Fruit fly (Drosophila melanogaster) whole organism, embryonic: ENCODE data around the gene CG11095.

ENCODE experiments used
- Ada2b ChIP-seq: fragments of 200-800 bp; sonication (Bioruptor generic); IDR thresholded peaks from 2 replicates; pipeline ENCODE4 v1.3.6; 2022; ENCODE audit warnings: missing biosample characterization, missing genetic modification characterization
- Bgb ChIP-seq: fragments of 200-800 bp; sonication (Bioruptor generic); IDR thresholded peaks from 2 replicates; pipeline ENCODE4 v1.3.6; 2022; ENCODE audit warnings: missing biosample characterization, missing genetic modification characterization; ENCODE audit not compliant: partially characterized antibody
- CG12219 ChIP-seq: fragments of 200-800 bp; sonication (Bioruptor generic); optimal IDR thresholded peaks from 3 replicates; lab custom pipeline; 2018; ENCODE audit warnings: missing biosample characterization, mild to moderate bottlenecking, missing genetic modification characterization
- CG14710 ChIP-seq: fragments of 200-800 bp; sonication (Bioruptor generic); optimal IDR thresholded peaks from 3 replicates; lab custom pipeline; 2019; ENCODE audit warnings: missing biosample characterization, mild to moderate bottlenecking, missing genetic modification characterization, moderate library complexity
- CG14860 ChIP-seq: fragments of 200-800 bp; sonication (Bioruptor generic); IDR thresholded peaks from 3 replicates; pipeline ENCODE4 v1.3.6; 2022; ENCODE audit warnings: missing biosample characterization, missing genetic modification characterization; ENCODE audit not compliant: partially characterized antibody
- CG15269 ChIP-seq: fragments of 200-800 bp; sonication (Bioruptor generic); optimal IDR thresholded peaks from 2 replicates; lab custom pipeline; 2018; ENCODE audit warnings: missing biosample characterization, mild to moderate bottlenecking, missing genetic modification characterization, moderate library complexity
- CG17186 ChIP-seq: fragments of 200-800 bp; sonication (Bioruptor generic); optimal IDR thresholded peaks from 3 replicates; lab custom pipeline; 2017; ENCODE audit warnings: missing biosample characterization, missing genetic modification reagents, missing genetic modification characterization
- CG18011 ChIP-seq: fragments of 200-800 bp; sonication (Bioruptor generic); optimal IDR thresholded peaks from 2 replicates; lab custom pipeline; 2017; ENCODE audit warnings: missing biosample characterization, missing genetic modification characterization, mild to moderate bottlenecking, moderate library complexity, missing genotype
- CG18262 ChIP-seq: fragments of 200-800 bp; optimal IDR thresholded peaks from 3 replicates; lab custom pipeline; 2019; ENCODE audit warnings: missing biosample characterization, mild to moderate bottlenecking, missing genetic modification characterization, moderate library complexity
- CG2712 ChIP-seq: fragments of 200-800 bp; optimal IDR thresholded peaks from 3 replicates; lab custom pipeline; 2019; ENCODE audit warnings: missing biosample characterization, mild to moderate bottlenecking, missing genetic modification characterization, moderate library complexity
- CG2889 ChIP-seq: fragments of 200-800 bp; sonication (Bioruptor generic); IDR thresholded peaks from 3 replicates; pipeline ENCODE4 v1.3.6; 2022; ENCODE audit warnings: missing biosample characterization, missing genetic modification characterization
- CG3065 ChIP-seq: fragments of 200-800 bp; sonication (Bioruptor generic); optimal IDR thresholded peaks from 2 replicates; lab custom pipeline; 2016; ENCODE audit warnings: missing biosample characterization, missing genetic modification characterization
- CG3407 ChIP-seq: fragments of 200-800 bp; sonication (Bioruptor generic); optimal IDR thresholded peaks from 2 replicates; lab custom pipeline; 2018; ENCODE audit warnings: missing biosample characterization, mild to moderate bottlenecking, missing genetic modification characterization
- CG34224 ChIP-seq: fragments of 200-800 bp; sonication (Bioruptor generic); IDR thresholded peaks from 3 replicates; pipeline ENCODE4 v1.3.6; 2022; ENCODE audit warnings: missing biosample characterization, missing genetic modification characterization; ENCODE audit not compliant: partially characterized antibody
- CG34422 ChIP-seq: fragments of 200-800 bp; sonication (Bioruptor generic); IDR thresholded peaks from 3 replicates; pipeline ENCODE4 v1.3.6; 2022; ENCODE audit warnings: missing biosample characterization, missing genetic modification characterization
- Camta ChIP-seq: fragments of 200-800 bp; sonication (Bioruptor generic); optimal IDR thresholded peaks from 2 replicates; lab custom pipeline; 2016; ENCODE audit warnings: missing biosample characterization, missing genetic modification characterization
- Chrac-16 ChIP-seq: fragments of 200-800 bp; sonication (Bioruptor generic); optimal IDR thresholded peaks from 3 replicates; lab custom pipeline; 2016; ENCODE audit warnings: missing biosample characterization, missing genetic modification characterization
- D ChIP-seq, 2 experiments: fragments of 200-800 bp in 1 of 2; fragments of >200 bp in 1 of 2; sonication (Bioruptor generic) in 1 of 2; optimal IDR thresholded peaks; 2 replicates in 1 of 2; 3 replicates in 1 of 2; lab custom pipeline; 2017; ENCODE audit warnings: mild to moderate bottlenecking in 1 of 2, missing biosample characterization in 1 of 2, missing genetic modification characterization in 1 of 2, missing genetic modification reagents in 1 of 2
- Fer3 ChIP-seq: fragments of 200-800 bp; sonication (Bioruptor generic); optimal IDR thresholded peaks from 2 replicates; lab custom pipeline; 2018; ENCODE audit warnings: missing biosample characterization, mild to moderate bottlenecking, missing genetic modification characterization, moderate library complexity
- GATAe ChIP-seq: fragments of 200-800 bp; sonication (Bioruptor generic); conservative IDR thresholded peaks from 2 replicates; pipeline ENCODE4 v1.3.6; 2022; ENCODE audit warnings: missing biosample characterization, missing genetic modification characterization
- HLH4C ChIP-seq: fragments of 200-800 bp; sonication (Bioruptor generic); IDR thresholded peaks from 3 replicates; pipeline ENCODE4 v1.3.6; 2022; ENCODE audit warnings: missing biosample characterization, missing genetic modification characterization; ENCODE audit not compliant: partially characterized antibody
- HmgZ ChIP-seq: fragments of 200-800 bp; sonication (Bioruptor generic); optimal IDR thresholded peaks from 2 replicates; lab custom pipeline; 2018; ENCODE audit warnings: missing biosample characterization, mild to moderate bottlenecking, missing genetic modification characterization
- Hr3 ChIP-seq: fragments of 200-800 bp; sonication (Bioruptor generic); optimal IDR thresholded peaks from 3 replicates; lab custom pipeline; 2016; ENCODE audit warnings: missing biosample characterization, missing genetic modification characterization
- Hr78 ChIP-seq, 2 experiments: fragments of 200-800 bp in 1 of 2; fragments of >200 bp in 1 of 2; sonication (Bioruptor generic) in 1 of 2; optimal IDR thresholded peaks; 2 replicates each; lab custom pipeline; 2017 to 2019; ENCODE audit warnings: missing biosample characterization in 2 of 2, missing genetic modification characterization in 2 of 2, mild to moderate bottlenecking in 1 of 2, moderate library complexity in 1 of 2
- MTF-1 ChIP-seq: fragments of 200-800 bp; sonication (Bioruptor generic); optimal IDR thresholded peaks from 2 replicates; lab custom pipeline; 2018; ENCODE audit warnings: missing biosample characterization, mild to moderate bottlenecking, missing genetic modification characterization, borderline replicate concordance
- Mes4 ChIP-seq: fragments of 200-800 bp; sonication (Bioruptor generic); optimal IDR thresholded peaks from 2 replicates; lab custom pipeline; 2016; ENCODE audit warnings: missing biosample characterization, missing genetic modification characterization
- NC2α ChIP-seq: fragments of 200-800 bp; sonication (Bioruptor generic); optimal IDR thresholded peaks from 2 replicates; lab custom pipeline; 2016; ENCODE audit warnings: missing biosample characterization, missing genetic modification characterization
- Sry-δ ChIP-seq: fragments of 200-800 bp; sonication (Bioruptor generic); optimal IDR thresholded peaks from 2 replicates; lab custom pipeline; 2016; ENCODE audit warnings: missing biosample characterization, missing genetic modification characterization
- abd-A ChIP-seq: fragments of 200-800 bp; sonication (Bioruptor generic); optimal IDR thresholded peaks from 3 replicates; lab custom pipeline; 2019; ENCODE audit warnings: missing biosample characterization, mild to moderate bottlenecking, missing genetic modification characterization, moderate library complexity
- bbx ChIP-seq: fragments of 200-800 bp; sonication (Bioruptor generic); IDR thresholded peaks from 2 replicates; pipeline ENCODE4 v1.3.6; 2022; ENCODE audit warnings: missing biosample characterization, missing genetic modification characterization; ENCODE audit not compliant: partially characterized antibody
- bcd ChIP-seq: fragments of 200-800 bp; sonication (Bioruptor generic); optimal IDR thresholded peaks from 2 replicates; lab custom pipeline; 2017; ENCODE audit warnings: missing biosample characterization, mild to moderate bottlenecking, missing genetic modification characterization
- bowl ChIP-seq: fragments of 200-800 bp; sonication (Bioruptor generic); IDR thresholded peaks from 2 replicates; pipeline ENCODE4 v1.3.6; 2022; ENCODE audit warnings: missing biosample characterization, missing genetic modification characterization
- crp ChIP-seq, 2 experiments: fragments of 200-800 bp; sonication (Bioruptor generic); optimal IDR thresholded peaks; 2 replicates in 1 of 2; 3 replicates in 1 of 2; lab custom pipeline; 2017; ENCODE audit warnings: missing biosample characterization in 2 of 2, missing genetic modification characterization in 2 of 2, mild to moderate bottlenecking in 1 of 2, moderate library complexity in 1 of 2
- dan ChIP-seq: fragments of 200-800 bp; sonication (Bioruptor generic); IDR thresholded peaks from 2 replicates; pipeline ENCODE4 v1.3.6; 2022; ENCODE audit warnings: missing biosample characterization, missing genetic modification characterization
- fd64A ChIP-seq: fragments of 200-800 bp; sonication (Bioruptor generic); optimal IDR thresholded peaks from 3 replicates; lab custom pipeline; 2018; ENCODE audit warnings: missing biosample characterization, mild to moderate bottlenecking, missing genetic modification characterization
- inv ChIP-seq: fragments of 200-800 bp; sonication (Bioruptor generic); IDR thresholded peaks from 2 replicates; pipeline ENCODE4 v1.3.6; 2022; ENCODE audit warnings: missing biosample characterization, missing genetic modification characterization; ENCODE audit not compliant: partially characterized antibody
- jing ChIP-seq: fragments of 200-800 bp; sonication (Bioruptor generic); optimal IDR thresholded peaks from 2 replicates; lab custom pipeline; 2018; ENCODE audit warnings: missing biosample characterization, mild to moderate bottlenecking, missing genetic modification characterization
- mld ChIP-seq: fragments of 200-800 bp; sonication (Bioruptor generic); IDR thresholded peaks from 3 replicates; pipeline ENCODE4 v1.3.6; 2022; ENCODE audit warnings: missing biosample characterization, missing genetic modification characterization; ENCODE audit not compliant: partially characterized antibody
- nom ChIP-seq: fragments of 200-800 bp; sonication (Bioruptor generic); optimal IDR thresholded peaks from 2 replicates; lab custom pipeline; 2017; ENCODE audit warnings: missing biosample characterization, missing genetic modification characterization, mild to moderate bottlenecking, moderate library complexity, missing genetic modification reagents
- org-1 ChIP-seq: fragments of 200-800 bp; sonication (Bioruptor generic); optimal IDR thresholded peaks from 2 replicates; lab custom pipeline; 2017; ENCODE audit warnings: missing biosample characterization, missing genetic modification characterization
- p53 ChIP-seq: fragments of 200-800 bp; sonication (Bioruptor generic); optimal IDR thresholded peaks from 2 replicates; lab custom pipeline; 2016; ENCODE audit warnings: missing biosample characterization, missing genetic modification characterization
- pan ChIP-seq, 4 experiments: fragments of >200 bp in 3 of 4; fragments of 200-800 bp in 1 of 4; sonication (Bioruptor generic) in 1 of 4; optimal IDR thresholded peaks in 3 of 4; IDR thresholded peaks in 1 of 4; 2 replicates each; pipeline versions ENCODE4 v1.3.6 to Lab custom; 2017 to 2022; ENCODE audit warnings: missing biosample characterization in 2 of 4, missing genetic modification characterization in 2 of 4, mixed read lengths in 1 of 4
- peb ChIP-seq: fragments of 200-800 bp; sonication (Bioruptor generic); IDR thresholded peaks from 2 replicates; pipeline ENCODE4 v1.3.6; 2022; ENCODE audit warnings: missing biosample characterization, missing genetic modification characterization
- pfk ChIP-seq: fragments of 200-800 bp; sonication (Bioruptor generic); optimal IDR thresholded peaks from 2 replicates; lab custom pipeline; 2018; ENCODE audit warnings: missing biosample characterization, mild to moderate bottlenecking, missing genetic modification characterization, moderate library complexity
- pita ChIP-seq: fragments of 200-800 bp; sonication (Bioruptor generic); optimal IDR thresholded peaks from 2 replicates; lab custom pipeline; 2017; ENCODE audit warnings: missing biosample characterization, mild to moderate bottlenecking, missing genetic modification characterization
- slbo ChIP-seq: fragments of 200-800 bp; sonication (Bioruptor generic); IDR thresholded peaks from 2 replicates; pipeline ENCODE4 v1.3.6; 2022; ENCODE audit warnings: missing biosample characterization, missing genetic modification characterization
- so ChIP-seq: fragments of 200-800 bp; sonication (Bioruptor generic); IDR thresholded peaks from 3 replicates; pipeline ENCODE4 v1.3.6; 2022; ENCODE audit warnings: missing biosample characterization, missing genetic modification characterization
- ssp ChIP-seq: fragments of 200-800 bp; sonication (Bioruptor generic); IDR thresholded peaks from 2 replicates; pipeline ENCODE4 v1.3.6; 2022; ENCODE audit warnings: missing biosample characterization, missing genetic modification characterization

CG11095 gene

DNA sequence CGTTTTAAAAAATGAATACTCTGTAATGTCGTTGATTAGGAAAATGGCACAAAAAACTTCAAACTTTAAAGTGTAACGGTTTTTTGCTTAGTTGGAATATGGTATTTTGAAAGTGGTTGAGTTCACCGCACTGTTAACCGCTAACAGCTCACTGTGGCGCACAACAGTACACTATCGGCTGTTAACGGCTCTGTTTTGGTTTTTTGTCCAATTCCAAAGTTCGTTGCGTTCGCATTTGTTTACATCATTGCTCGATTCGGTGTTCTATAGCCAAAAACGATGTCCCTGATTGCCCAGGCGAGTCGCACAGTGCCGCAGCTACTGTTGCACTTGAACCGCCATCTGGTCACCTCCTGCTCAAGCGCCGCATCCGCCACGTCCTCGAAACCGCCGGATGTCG is at the start of gene CG11095 (continued):
- TF ChIP-seq NC2α (GFP tag; lab: Kevin White, UChicago): no peak
- no peak for TF ChIP-seq GATAe (GFP tag; lab: Robert Waterston, UW)
- no peak for TF ChIP-seq Hr78 (GFP tag; optimal IDR thresholded peaks at IDR 0.05; lab: Kevin White, UChicago)
- no peak for TF ChIP-seq CG14860 (GFP tag; lab: Robert Waterston, UW)
- TF ChIP-seq Ada2b: no peak
- no peak for TF ChIP-seq CG3407
- TF ChIP-seq slbo (GFP tag; lab: Robert Waterston, UW): no peak
- TF ChIP-seq Fer3 (tag; lab: Kevin White, UChicago): no peak
- no peak for TF ChIP-seq abd-A
- no peak for TF ChIP-seq MTF-1
- TF ChIP-seq D (optimal IDR thresholded peaks at IDR 0.05; lab: Kevin White, UChicago): no peak
- TF ChIP-seq D (GFP tag; optimal IDR thresholded peaks at IDR 0.05; lab: Kevin White, UChicago): no peak
- no peak for TF ChIP-seq org-1 (GFP tag; lab: Kevin White, UChicago)
- TF ChIP-seq peb (GFP tag; lab: Robert Waterston, UW): no peak
- no peak for TF ChIP-seq bowl (GFP tag; lab: Robert Waterston, UW)
- 0 out of 3 replicates have a peak, but pooled peaks have one; percentile 56 for TF ChIP-seq mld (GFP tag; lab: Robert Waterston, UW)
- peak; percentile 43 for TF ChIP-seq Sry-δ (GFP tag; lab: Kevin White, UChicago)
- no peak for TF ChIP-seq CG18262 (tag; lab: Kevin White, UChicago)
- peak; percentile 64 for TF ChIP-seq Bgb (GFP tag; lab: Robert Waterston, UW)
- no peak for TF ChIP-seq CG15269 (tag; lab: Kevin White, UChicago)
- no peak for TF ChIP-seq fd64A (GFP tag; lab: Kevin White, UChicago)
- TF ChIP-seq Hr3 (GFP tag; lab: Kevin White, UChicago): no peak
- TF ChIP-seq CG14710 (tag; lab: Kevin White, UChicago): peak; percentile 84
- TF ChIP-seq bcd (GFP tag; lab: Kevin White, UChicago): no peak
- peak; percentile 73 for TF ChIP-seq nom (GFP tag; lab: Kevin White, UChicago)
- no peak for TF ChIP-seq crp (GFP tag; optimal IDR thresholded peaks at IDR 0.05; lab: Kevin White, UChicago)
- no peak for TF ChIP-seq Mes4 (GFP tag; lab: Kevin White, UChicago)
- TF ChIP-seq CG3065: no peak
- 0 out of 3 replicates have a peak, but pooled peaks have one; percentile 30 for TF ChIP-seq HLH4C (GFP tag; lab: Robert Waterston, UW)
- no peak for TF ChIP-seq pfk (GFP tag; lab: Kevin White, UChicago)
- no peak for TF ChIP-seq pan (optimal IDR thresholded peaks at IDR 0.05; lab: Kevin White, UChicago)
- TF ChIP-seq pan (GFP tag; optimal IDR thresholded peaks at IDR 0.05 in 1 of 2, IDR thresholded peaks at IDR 0.05 in 1 of 2): no peak
- no peak for TF ChIP-seq dan
- TF ChIP-seq inv (GFP tag; lab: Robert Waterston, UW): no peak
- peak; percentile 35; the same call in 1 of the 2 replicates for TF ChIP-seq bbx (GFP tag; lab: Robert Waterston, UW)
- no peak for TF ChIP-seq CG2889 (GFP tag; lab: Robert Waterston, UW)
- no peak for TF ChIP-seq so (GFP tag; lab: Robert Waterston, UW)
- TF ChIP-seq jing (GFP tag; lab: Kevin White, UChicago): no peak
- TF ChIP-seq CG17186 (GFP tag; lab: Kevin White, UChicago): peak; percentile 99
- peak; percentile 80 for TF ChIP-seq ssp (GFP tag; lab: Robert Waterston, UW)
- peak; percentile 48; the same call in 2 of the 3 replicates for TF ChIP-seq CG34224 (GFP tag; lab: Robert Waterston, UW)
- TF ChIP-seq Chrac-16 (GFP tag; lab: Kevin White, UChicago): no peak
- peak; percentile 0 for TF ChIP-seq CG2712
- no peak for TF ChIP-seq HmgZ
- TF ChIP-seq pita (GFP tag; lab: Kevin White, UChicago): no peak
- TF ChIP-seq CG12219 (GFP tag; lab: Kevin White, UChicago): no peak
- TF ChIP-seq p53 (GFP tag; lab: Kevin White, UChicago): no peak
- no peak for TF ChIP-seq CG18011 (GFP tag; lab: Kevin White, UChicago)
- TF ChIP-seq CG34422: no peak
- TF ChIP-seq Camta: no peak
